Worm (Caenorhabditis elegans): ENCODE data around the gene F41D9.2.
A peak's percentile ranks its signal among the peaks of the same experiment; 100 is the strongest.

F41D9.2 gene

DNA sequence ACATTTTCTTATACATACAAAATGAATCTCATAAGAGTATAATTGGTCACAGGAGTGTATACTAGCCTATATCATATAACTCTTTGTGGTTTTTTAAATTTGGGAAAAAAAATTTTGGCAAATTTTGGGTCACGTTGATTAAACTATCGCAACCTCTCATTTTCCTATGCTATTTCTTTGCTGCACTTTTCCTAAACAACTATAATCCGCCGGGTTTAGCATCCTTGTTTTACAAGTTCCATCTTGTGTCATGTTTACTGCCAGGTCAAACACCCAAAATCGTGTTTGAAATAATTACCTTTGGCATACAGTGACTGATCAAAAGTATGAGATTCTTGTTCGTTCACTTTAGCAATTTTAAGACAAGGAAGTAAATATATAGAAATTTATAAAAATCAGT lies 23.5 kb upstream of the F41D9.2 start, which contains the start of gene sulp-3 (continued):
- TF ChIP-seq mcd-1 (GFP tag; IDR thresholded peaks at IDR 0.05) = no peak

DNA sequence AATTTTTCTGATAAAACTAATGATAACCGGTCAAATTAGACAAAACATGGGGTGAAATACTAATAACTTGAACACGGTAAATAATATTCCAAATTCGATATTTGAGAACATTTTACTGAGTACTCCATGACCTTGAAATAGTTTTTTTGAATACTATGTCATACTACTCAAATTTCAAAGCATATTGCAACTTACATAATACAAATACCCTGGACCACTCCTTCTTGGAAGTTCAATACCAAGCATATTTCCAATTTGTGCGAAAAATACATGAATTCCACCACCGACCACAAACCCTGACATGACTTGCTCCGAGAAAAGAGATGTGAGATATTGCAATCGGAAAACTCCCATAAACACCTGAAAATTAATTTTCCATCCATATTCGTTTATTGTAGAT lies 22.1 kb upstream of the F41D9.2 start:
- TF ChIP-seq egrh-3 (GFP tag; IDR thresholded peaks at IDR 0.05) (no peak), aptf-3 (GFP tag; IDR thresholded peaks at IDR 0.05) (no peak), Y79H2A.3 (GFP tag; conservative IDR thresholded peaks at IDR 0.05) (no peak), tbp1 (GFP tag; optimal IDR thresholded peaks at IDR 0.05) (no peak), F22D6.2 (tag; optimal IDR thresholded peaks at IDR 0.05) (no peak), nfya-1 (tag; optimal IDR thresholded peaks at IDR 0.05; ENCODE audit: borderline replicate concordance, insufficient read depth) (no peak), lin-40 (tag; optimal IDR thresholded peaks at IDR 0.05) (no peak), zim-3 (tag; optimal IDR thresholded peaks at IDR 0.05) (no peak), nhr-90 (tag; optimal IDR thresholded peaks at IDR 0.05) (no peak), nhr-27 (tag; optimal IDR thresholded peaks at IDR 0.05) (no peak)

DNA sequence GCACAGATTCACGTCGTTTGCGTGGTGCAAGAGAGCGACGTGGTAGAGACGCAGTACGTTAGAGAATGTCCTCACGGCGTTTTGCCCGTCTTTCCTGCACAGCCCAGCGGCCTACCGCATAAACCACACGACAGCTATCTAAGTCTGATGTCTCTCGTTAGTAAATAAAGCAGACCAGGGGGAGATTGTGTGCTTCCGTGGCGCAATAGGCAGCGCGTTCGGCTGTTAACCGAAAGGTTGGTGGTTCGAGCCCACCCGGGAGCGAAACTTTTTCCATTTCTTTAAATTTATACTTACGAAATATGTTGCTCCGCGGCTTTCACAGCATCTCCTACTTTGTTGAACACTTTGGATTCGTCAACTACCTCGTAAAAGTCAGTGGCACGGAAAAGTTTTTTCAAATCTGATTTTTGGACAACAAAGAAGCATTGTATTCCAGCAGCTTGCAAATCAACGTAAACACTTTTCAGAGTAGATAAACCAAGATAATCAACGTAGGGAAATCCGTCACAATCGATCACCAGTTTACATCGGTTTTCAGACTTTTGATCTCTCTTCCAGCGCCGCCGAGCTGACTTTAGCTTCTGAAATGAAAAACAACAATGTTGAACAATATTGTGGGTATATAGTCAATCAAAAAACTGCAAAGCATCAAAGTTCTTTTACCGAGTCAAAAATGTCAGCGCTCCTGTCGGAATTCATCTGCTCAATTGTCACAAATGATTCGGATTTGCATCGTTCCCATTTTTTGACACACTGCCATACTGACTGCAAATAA lies 19.8 kb upstream of the F41D9.2 start:
- peak; percentile 94 for TF ChIP-seq mxl-1 (tag; optimal IDR thresholded peaks at IDR 0.05)
- TF ChIP-seq ztf-26 (tag; optimal IDR thresholded peaks at IDR 0.05) = peak; percentile 93
- peak; percentile 70 for TF ChIP-seq F57C9.4 (tag; optimal IDR thresholded peaks at IDR 0.05)
- TF ChIP-seq Y53F4B.3 (GFP tag; IDR thresholded peaks at IDR 0.05) = peak; percentile 67; the same call in 1 of the 2 replicates
- TF ChIP-seq lir-1 (GFP tag; conservative IDR thresholded peaks at IDR 0.05) = peak; percentile 82
- peak; percentile 78; the same call in 1 of the 2 replicates for TF ChIP-seq C06A6.2 (GFP tag; conservative IDR thresholded peaks at IDR 0.05)
- TF ChIP-seq mel-28 (tag; optimal IDR thresholded peaks at IDR 0.05; ENCODE audit: borderline replicate concordance) = peak; percentile 74
- peak; percentile 12 for TF ChIP-seq lsy-27 (tag; optimal IDR thresholded peaks at IDR 0.05; ENCODE audit: borderline replicate concordance, insufficient read depth)
- TF ChIP-seq Y53G8AR.9 (GFP tag; conservative IDR thresholded peaks at IDR 0.05) = peak; percentile 86
- TF ChIP-seq ztf-22 (GFP tag; optimal IDR thresholded peaks at IDR 0.05) = peak; percentile 87
- TF ChIP-seq ets-4 (GFP tag; optimal IDR thresholded peaks at IDR 0.05) = peak; percentile 86
- peak; percentile 90 for TF ChIP-seq ZK185.1 (tag; optimal IDR thresholded peaks at IDR 0.05; ENCODE audit: poor library complexity, severe bottlenecking)
- peak; percentile 20 for TF ChIP-seq F49E8.2 (tag; optimal IDR thresholded peaks at IDR 0.05; ENCODE audit: insufficient read depth)
- peak; percentile 89 for TF ChIP-seq T07F8.4 (tag; optimal IDR thresholded peaks at IDR 0.05)
- TF ChIP-seq D2030.7 (GFP tag; IDR thresholded peaks at IDR 0.05) = peak; percentile 80
- peak; percentile 51 for TF ChIP-seq unc-130 (GFP tag; optimal IDR thresholded peaks at IDR 0.05)
- peak in 1 of 3 experiments; percentile 35 for TF ChIP-seq lin-35 (GFP tag; optimal IDR thresholded peaks at IDR 0.05)
- TF ChIP-seq attf-6 (GFP tag; IDR thresholded peaks at IDR 0.05) = peak; percentile 79
- peak; percentile 91 for TF ChIP-seq attf-5 (GFP tag; optimal IDR thresholded peaks at IDR 0.05)
- peak; percentile 89 for TF ChIP-seq rcor-1 (GFP tag; IDR thresholded peaks at IDR 0.05)
- peak; percentile 33 for TF ChIP-seq akir-1 (GFP tag; optimal IDR thresholded peaks at IDR 0.05)
- peak; percentile 31 for TF ChIP-seq lsl-1 (GFP tag; optimal IDR thresholded peaks at IDR 0.05)
- peak; percentile 79 for TF ChIP-seq ztf-18 (tag; optimal IDR thresholded peaks at IDR 0.05)
- TF ChIP-seq nhr-80 (tag; optimal IDR thresholded peaks at IDR 0.05) = peak; percentile 77
- TF ChIP-seq let-607 (tag; optimal IDR thresholded peaks at IDR 0.05) = peak; percentile 76 to 86
- peak; percentile 72 for TF ChIP-seq tlf-1 (GFP tag; optimal IDR thresholded peaks at IDR 0.05)
- peak; percentile 78 for TF ChIP-seq ccch-3 (GFP tag; optimal IDR thresholded peaks at IDR 0.05)
- TF ChIP-seq F23B12.7 (tag; optimal IDR thresholded peaks at IDR 0.05; ENCODE audit: insufficient read depth) = peak; percentile 86
- TF ChIP-seq sea-2 (GFP tag; IDR thresholded peaks at IDR 0.05) = peak; percentile 90
- TF ChIP-seq tbx-9 (tag; optimal IDR thresholded peaks at IDR 0.05; ENCODE audit: borderline replicate concordance) = peak; percentile 81
- TF ChIP-seq hlh-26 (GFP tag; conservative IDR thresholded peaks at IDR 0.05) = no peak
- peak; percentile 94; the same call in 1 of the 2 replicates for TF ChIP-seq nhr-120 (GFP tag; IDR thresholded peaks at IDR 0.05)
